Fruit fly (Drosophila melanogaster): ENCODE measurements around the gene CG14022.

DNA sequence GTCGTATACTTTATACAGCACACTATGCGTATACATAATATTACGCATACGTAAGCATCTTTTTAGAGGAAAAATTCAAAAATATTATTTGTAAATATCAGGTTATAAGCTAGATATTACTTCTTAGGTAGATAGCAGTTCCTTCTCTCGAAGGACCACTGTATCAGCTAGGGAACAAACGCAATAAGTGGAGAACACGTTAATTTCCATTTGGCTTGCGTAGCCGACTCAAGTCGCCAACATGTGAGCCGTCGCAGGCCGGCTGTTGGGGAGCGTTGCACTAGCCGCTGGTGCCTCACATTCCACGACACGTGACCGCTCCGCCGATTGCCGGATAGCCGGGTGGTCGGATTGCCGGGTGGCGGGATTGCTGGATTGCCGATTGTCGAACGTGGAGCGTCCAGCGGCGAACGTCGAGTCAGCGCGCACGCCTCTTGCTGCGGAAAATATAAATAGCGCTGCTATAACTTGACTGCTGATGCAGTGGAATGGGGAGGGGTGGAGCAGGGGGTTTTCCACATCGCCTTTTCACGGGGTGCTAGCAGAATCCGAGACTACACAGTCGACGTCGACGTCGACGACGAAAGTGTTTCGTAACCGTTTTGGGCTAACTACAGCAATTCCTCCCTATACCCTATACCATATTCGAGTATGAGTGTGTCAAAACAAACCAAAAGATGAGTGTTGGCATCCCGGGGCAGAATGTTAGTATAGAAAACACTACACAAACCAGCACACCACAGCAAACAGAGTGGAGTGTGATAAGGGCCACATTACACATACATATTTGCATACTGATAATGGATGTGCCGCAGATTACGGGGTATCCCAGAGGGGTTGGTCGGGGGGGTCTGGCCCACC lies 25.4 kb downstream of the CG14022 start:
- TF ChIP-seq h (optimal IDR thresholded peaks at IDR 0.05) (no peak), Myc (optimal IDR thresholded peaks at IDR 0.05) (no peak)
